Fruit fly (Drosophila melanogaster): Measurements from ENCODE around the gene Glyp.

- TF ChIP-seq CG12605 (GFP tag; IDR thresholded peaks at IDR 0.05) = no peak
- peak; percentile 25; the same call in 1 of the 2 replicates for TF ChIP-seq CG32121 (GFP tag; IDR thresholded peaks at IDR 0.05)
- TF ChIP-seq Pif1B (GFP tag; optimal IDR thresholded peaks at IDR 0.05) = no peak
- TF ChIP-seq Pif1A (GFP tag; optimal IDR thresholded peaks at IDR 0.05) = no peak
- TF ChIP-seq fd96Ca (GFP tag; IDR thresholded peaks at IDR 0.05) = no peak
- no peak for TF ChIP-seq rn (GFP tag; IDR thresholded peaks at IDR 0.05)
- no peak for TF ChIP-seq CG13204 (GFP tag; optimal IDR thresholded peaks at IDR 0.05)
- no peak for TF ChIP-seq EcR (GFP tag; optimal IDR thresholded peaks at IDR 0.05)
- no peak for TF ChIP-seq gl (tag; optimal IDR thresholded peaks at IDR 0.05)
- no peak for TF ChIP-seq CG4496 (GFP tag; IDR thresholded peaks at IDR 0.05)
- no peak for TF ChIP-seq CG8159 (tag; optimal IDR thresholded peaks at IDR 0.05)
Measured at dm6 chr2L:2131449-2132109, 966 bp downstream of the Glyp start.

Measured in whole organism, pupa.